Worm (Caenorhabditis elegans): ENCODE results near the gene clec-25.

The clec-25 gene

ce11 chrV:16842941-16843340 lies at the start of gene clec-25:
Gene clec-25, plus strand, starts transcription at chrV:16843241.
- no peak for TF ChIP-seq him-1 (tag; optimal IDR thresholded peaks at IDR 0.05)
- no peak for TF ChIP-seq W03F9.2 (tag; optimal IDR thresholded peaks at IDR 0.05)
- no peak for TF ChIP-seq dao-5 (tag; optimal IDR thresholded peaks at IDR 0.05)

- TF ChIP-seq him-1 (tag; optimal IDR thresholded peaks at IDR 0.05) (no peak), dao-5 (tag; optimal IDR thresholded peaks at IDR 0.05) (no peak), W03F9.2 (tag; optimal IDR thresholded peaks at IDR 0.05) (no peak)
Observed at ce11 chrV:16793312-16793711, 49.7 kb upstream of the clec-25 start.

DNA sequence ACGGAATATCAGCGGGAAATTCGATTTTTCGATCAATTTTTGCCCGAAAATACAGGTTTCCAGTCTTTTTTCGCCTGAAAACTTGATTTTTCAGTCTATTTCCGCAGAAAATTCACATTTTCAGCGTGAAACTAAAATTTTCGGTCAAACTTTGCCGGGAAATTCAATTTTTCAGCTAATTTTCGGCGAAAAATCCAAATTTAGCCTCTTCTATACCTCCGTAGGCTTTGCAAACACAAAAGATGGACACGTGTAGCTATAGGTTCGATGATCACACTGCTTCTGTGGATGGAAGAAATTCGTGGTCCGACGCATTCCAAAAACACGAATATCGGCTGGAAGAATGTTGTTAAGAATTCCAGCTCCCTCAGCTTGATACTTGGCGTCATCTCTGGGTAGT lies 49.0 kb upstream of the clec-25 start:
- TF ChIP-seq W03F9.2 (tag; optimal IDR thresholded peaks at IDR 0.05) (no peak), him-1 (tag; optimal IDR thresholded peaks at IDR 0.05) (no peak), dao-5 (tag; optimal IDR thresholded peaks at IDR 0.05) (no peak)

DNA sequence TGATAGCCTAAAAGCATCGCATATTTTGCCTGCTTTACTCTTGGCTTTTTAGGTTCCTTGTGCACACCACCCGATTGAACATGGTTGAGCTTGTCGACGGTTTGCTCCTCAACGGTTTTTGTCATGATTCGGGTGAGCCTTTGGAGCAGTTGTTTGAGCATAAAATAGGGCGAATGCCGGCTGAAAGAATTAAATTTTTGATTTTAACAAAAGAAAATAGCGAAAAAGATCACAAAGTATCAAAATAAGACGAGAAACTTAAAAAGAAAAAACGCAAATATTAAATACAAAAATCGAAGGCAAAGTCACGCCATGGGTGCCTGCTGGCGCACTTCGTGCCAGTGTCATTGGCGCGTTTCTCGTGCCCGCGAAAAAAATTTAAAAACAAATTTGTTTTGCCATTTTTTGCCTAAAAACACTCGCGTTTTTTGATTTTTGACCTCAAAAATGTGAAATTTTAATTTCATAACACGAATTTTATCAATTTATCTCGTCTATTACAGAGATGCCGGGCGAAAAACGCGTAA lies 48.1 kb upstream of the clec-25 start, which contains the start of the genes ctps-1 and pus-1:
TSS of gene ctps-1 (plus strand) at position 51 of the 527 bp plus-strand sequence.
TSS of gene pus-1 (minus strand) at position 125 of the 527 bp plus-strand sequence.
- TF ChIP-seq W03F9.2 (tag; optimal IDR thresholded peaks at IDR 0.05): peak; percentile 59
- no peak for TF ChIP-seq him-1 (tag; optimal IDR thresholded peaks at IDR 0.05)
- no peak for TF ChIP-seq dao-5 (tag; optimal IDR thresholded peaks at IDR 0.05)

DNA sequence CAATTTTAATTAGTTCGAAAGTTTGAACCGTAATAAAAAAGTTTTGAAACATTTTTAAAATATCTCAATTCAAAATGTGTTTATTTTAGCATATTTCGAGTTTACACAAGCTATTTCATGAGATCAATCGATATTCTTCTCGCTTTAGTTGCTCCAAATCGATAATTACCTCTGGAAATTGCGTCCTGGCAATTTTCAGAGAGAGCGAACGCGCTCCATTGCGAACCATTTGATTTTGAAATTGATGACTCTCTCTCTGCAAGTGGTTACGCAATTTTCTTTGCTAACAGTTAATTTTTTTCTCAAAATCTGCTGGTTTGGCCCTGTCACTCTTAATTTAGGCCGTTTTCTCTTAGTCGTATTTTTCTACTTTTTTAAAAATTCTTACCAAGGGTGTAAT lies 42.6 kb upstream of the clec-25 start:
- TF ChIP-seq W03F9.2 (tag; optimal IDR thresholded peaks at IDR 0.05): no peak

- TF ChIP-seq him-1 (tag; optimal IDR thresholded peaks at IDR 0.05) (no peak), dao-5 (tag; optimal IDR thresholded peaks at IDR 0.05) (no peak), W03F9.2 (tag; optimal IDR thresholded peaks at IDR 0.05) (no peak)
Observed at ce11 chrV:16802572-16802971, 40.5 kb upstream of the clec-25 start, which contains the start of gene cand-1. Gene cand-1, plus strand, starts transcription at chrV:16802872.

DNA sequence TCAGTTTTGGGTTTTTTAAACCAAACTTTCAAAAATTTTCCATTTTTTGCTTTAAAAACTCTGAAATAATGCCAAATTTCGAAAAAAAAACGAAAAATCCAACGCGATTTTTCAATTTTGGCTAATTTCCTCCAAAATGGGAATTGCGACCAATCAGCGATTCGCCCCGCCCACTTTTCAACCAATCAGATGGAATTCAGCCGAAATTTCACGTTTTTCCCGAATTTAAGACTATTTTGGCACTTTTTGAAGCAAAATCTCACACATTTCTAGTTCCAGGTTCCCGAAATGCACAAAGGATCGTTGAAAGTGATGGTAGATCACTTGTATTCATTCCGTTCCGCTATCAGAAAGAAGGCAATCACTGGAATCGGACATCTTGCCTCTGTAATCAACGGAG lies 38.2 kb upstream of the clec-25 start:
- TF ChIP-seq him-1 (tag; optimal IDR thresholded peaks at IDR 0.05) (no peak), W03F9.2 (tag; optimal IDR thresholded peaks at IDR 0.05) (no peak), dao-5 (tag; optimal IDR thresholded peaks at IDR 0.05) (no peak)

- TF ChIP-seq dao-5 (tag; optimal IDR thresholded peaks at IDR 0.05): no peak
- TF ChIP-seq W03F9.2 (tag; optimal IDR thresholded peaks at IDR 0.05): no peak
- no peak for TF ChIP-seq him-1 (tag; optimal IDR thresholded peaks at IDR 0.05)
Observed at ce11 chrV:16808168-16808567, 34.9 kb upstream of the clec-25 start.

- TF ChIP-seq him-1 (tag; optimal IDR thresholded peaks at IDR 0.05): no peak
- TF ChIP-seq W03F9.2 (tag; optimal IDR thresholded peaks at IDR 0.05): no peak
Observed at ce11 chrV:16811841-16812240, 31.2 kb upstream of the clec-25 start.

- TF ChIP-seq W03F9.2 (tag; optimal IDR thresholded peaks at IDR 0.05): no peak
- no peak for TF ChIP-seq dao-5 (tag; optimal IDR thresholded peaks at IDR 0.05)
- no peak for TF ChIP-seq him-1 (tag; optimal IDR thresholded peaks at IDR 0.05)
Observed at ce11 chrV:16812371-16812770, 30.7 kb upstream of the clec-25 start.

DNA sequence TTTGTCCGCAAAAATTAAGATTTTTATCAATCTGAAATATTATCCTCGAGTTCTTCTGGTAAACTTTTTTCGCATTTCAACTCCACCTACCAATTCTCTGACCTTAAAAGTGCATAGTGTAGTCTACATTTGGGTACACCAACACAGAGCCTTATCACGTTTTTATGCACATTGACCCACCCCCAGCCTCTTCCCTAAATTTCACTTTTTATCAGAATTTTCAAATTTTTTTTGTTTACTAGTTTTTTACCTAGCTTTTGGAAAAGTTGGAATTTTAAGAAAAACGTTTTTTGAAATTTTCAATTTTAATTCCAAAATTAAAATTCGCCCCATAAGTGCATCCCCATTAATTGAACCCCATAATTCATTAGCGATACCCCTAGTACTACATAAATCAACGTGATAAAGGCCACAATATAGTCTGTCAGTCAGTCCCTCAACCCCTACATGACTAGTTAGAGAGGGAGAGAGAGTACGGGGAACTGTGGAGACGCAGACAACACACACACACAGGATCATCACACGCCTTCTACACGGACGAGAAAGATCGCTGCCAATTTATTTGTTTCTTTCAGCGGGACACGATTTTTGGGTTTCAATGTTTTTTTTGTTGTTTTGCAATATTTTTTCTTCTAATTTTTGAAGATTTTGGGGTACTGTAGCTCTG lies 28.4 kb upstream of the clec-25 start:
- TF ChIP-seq W03F9.2 (tag; optimal IDR thresholded peaks at IDR 0.05) (no peak), him-1 (tag; optimal IDR thresholded peaks at IDR 0.05) (no peak), dao-5 (tag; optimal IDR thresholded peaks at IDR 0.05) (no peak)

DNA sequence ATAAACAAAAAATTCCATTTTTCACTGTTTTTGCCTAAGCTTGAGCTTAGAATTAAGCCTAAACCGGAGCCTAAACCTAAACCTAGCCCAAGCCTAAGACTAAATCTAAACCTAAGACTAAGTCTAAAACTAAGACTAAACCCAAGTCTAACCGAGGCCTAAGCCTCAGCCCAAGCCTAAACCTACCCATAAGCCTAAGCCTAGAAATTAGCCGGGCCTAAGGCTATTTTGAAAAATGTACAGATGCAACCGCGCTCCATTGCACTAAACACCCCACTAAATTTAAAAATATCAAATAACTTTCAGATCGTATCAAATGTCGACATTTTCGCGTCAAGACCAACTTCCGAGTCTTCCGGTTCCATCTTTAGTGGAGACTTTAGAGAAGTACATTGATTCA lies 27.8 kb upstream of the clec-25 start, which contains the start of gene T20B3.1:
TSS of gene T20B3.1 (plus strand) at position 301 of the 400 bp plus-strand sequence.
- no peak for TF ChIP-seq dao-5 (tag; optimal IDR thresholded peaks at IDR 0.05)
- TF ChIP-seq him-1 (tag; optimal IDR thresholded peaks at IDR 0.05): no peak
- TF ChIP-seq W03F9.2 (tag; optimal IDR thresholded peaks at IDR 0.05): no peak

ce11 chrV:16816707-16817106 lies 26.3 kb upstream of the clec-25 start:
- no peak for TF ChIP-seq W03F9.2 (tag; optimal IDR thresholded peaks at IDR 0.05)
- no peak for TF ChIP-seq him-1 (tag; optimal IDR thresholded peaks at IDR 0.05)
- TF ChIP-seq dao-5 (tag; optimal IDR thresholded peaks at IDR 0.05): no peak

ce11 chrV:16821270-16821737 lies 21.7 kb upstream of the clec-25 start, which contains the start of gene T20B3.14:
Gene T20B3.14, minus strand, starts transcription at chrV:16821320.
- TF ChIP-seq W03F9.2 (tag; optimal IDR thresholded peaks at IDR 0.05) (no peak), dao-5 (tag; optimal IDR thresholded peaks at IDR 0.05) (no peak), him-1 (tag; optimal IDR thresholded peaks at IDR 0.05) (no peak)

ce11 chrV:16827485-16827884 lies 15.6 kb upstream of the clec-25 start, which contains the start of gene srh-216:
Gene srh-216, minus strand, starts transcription at chrV:16827585.
- no peak for TF ChIP-seq W03F9.2 (tag; optimal IDR thresholded peaks at IDR 0.05)
- no peak for TF ChIP-seq him-1 (tag; optimal IDR thresholded peaks at IDR 0.05)
- no peak for TF ChIP-seq dao-5 (tag; optimal IDR thresholded peaks at IDR 0.05)
